Fruit fly (Drosophila melanogaster) whole organism, wandering third instar larva: ENCODE measurements around the gene Exn.

Experiments
- Abd-B ChIP-seq: fragments of >200 bp; optimal IDR thresholded peaks from 2 replicates; lab custom pipeline; 2017; ENCODE audit warnings: missing biosample characterization, missing genetic modification characterization
- CrebA ChIP-seq: fragments of 200-800 bp; sonication (Bioruptor generic); optimal IDR thresholded peaks from 2 replicates; lab custom pipeline; 2016; ENCODE audit warnings: missing biosample characterization, mild to moderate bottlenecking, missing genetic modification characterization, borderline replicate concordance
- Dfd ChIP-seq: fragments of >200 bp; optimal IDR thresholded peaks from 2 replicates; lab custom pipeline; 2017; ENCODE audit warnings: missing biosample characterization, missing genetic modification characterization
- Dif ChIP-seq: fragments of 200-275, 200-300 bp; sonication (Bioruptor generic); optimal IDR thresholded peaks from 2 replicates; lab custom pipeline; 2018; ENCODE audit warnings: missing biosample characterization, missing genetic modification characterization; ENCODE audit not compliant: partially characterized antibody
- GATAd ChIP-seq: sonication (Bioruptor generic); optimal IDR thresholded peaks from 2 replicates; lab custom pipeline; 2016; ENCODE audit warnings: missing biosample characterization, missing genetic modification characterization
- Hnf4 ChIP-seq: fragments of 200-800 bp; sonication (Bioruptor generic); optimal IDR thresholded peaks from 2 replicates; lab custom pipeline; 2016; ENCODE audit warnings: missing biosample characterization, mild to moderate bottlenecking, missing genetic modification characterization
- Jra ChIP-seq: sonication (Bioruptor generic); optimal IDR thresholded peaks from 2 replicates; lab custom pipeline; 2016; ENCODE audit warnings: missing biosample characterization, missing genetic modification characterization
- Mio ChIP-seq: sonication (Bioruptor generic); optimal IDR thresholded peaks from 2 replicates; lab custom pipeline; 2016; ENCODE audit warnings: missing biosample characterization, missing genetic modification characterization
- Myc ChIP-seq: fragments of >200 bp; optimal IDR thresholded peaks from 2 replicates; lab custom pipeline; 2017
- N ChIP-seq: fragments of >200 bp; optimal IDR thresholded peaks from 2 replicates; lab custom pipeline; 2018; ENCODE audit warnings: missing biosample characterization, missing external identifiers, missing genetic modification characterization
- Rel ChIP-seq, 2 experiments: fragments of 200-800 bp; sonication (Bioruptor generic) in 1 of 2; optimal IDR thresholded peaks; 2 replicates in 1 of 2; 3 replicates in 1 of 2; lab custom pipeline; 2016 to 2019; ENCODE audit warnings: mild to moderate bottlenecking in 2 of 2, missing biosample characterization in 2 of 2, missing genetic modification characterization in 2 of 2, moderate library complexity in 1 of 2
- Vsx2 ChIP-seq: fragments of 200-300, 225-300 bp; sonication (Bioruptor generic); optimal IDR thresholded peaks from 2 replicates; lab custom pipeline; 2018; ENCODE audit warnings: missing biosample characterization, missing genetic modification characterization; ENCODE audit not compliant: partially characterized antibody
- brk ChIP-seq: fragments of 200-800 bp; sonication (Bioruptor generic); optimal IDR thresholded peaks from 2 replicates; lab custom pipeline; 2016; ENCODE audit warnings: missing biosample characterization, mild to moderate bottlenecking, missing genetic modification characterization
- dl ChIP-seq, 2 experiments: fragments of 175-275, 200-275 bp in 1 of 2; fragments of 200-275 bp in 1 of 2; sonication (Bioruptor generic); optimal IDR thresholded peaks; lab custom pipeline; 2018; ENCODE audit warnings: mild to moderate bottlenecking in 2 of 2, missing biosample characterization in 2 of 2, missing genetic modification characterization in 2 of 2, moderate library complexity in 2 of 2; ENCODE audit not compliant: partially characterized antibody in 2 of 2, insufficient read depth in 1 of 2
- dmrt93B ChIP-seq: fragments of 200-800 bp; sonication (Bioruptor generic); optimal IDR thresholded peaks from 2 replicates; lab custom pipeline; 2018; ENCODE audit warnings: missing biosample characterization, mild to moderate bottlenecking, missing genetic modification characterization
- ey ChIP-seq: fragments of 200-800 bp; sonication (Bioruptor generic); optimal IDR thresholded peaks from 2 replicates; lab custom pipeline; 2016; ENCODE audit warnings: missing biosample characterization, missing genetic modification characterization
- foxo ChIP-seq, 2 experiments: fragments of 200-800 bp; sonication (Bioruptor generic); optimal IDR thresholded peaks; 2 replicates in 1 of 2; 3 replicates in 1 of 2; lab custom pipeline; 2016 to 2017; ENCODE audit warnings: missing biosample characterization in 2 of 2, missing genetic modification characterization in 2 of 2
- h ChIP-seq: fragments of 200-800 bp; sonication (Bioruptor generic); optimal IDR thresholded peaks from 3 replicates; lab custom pipeline; 2016; ENCODE audit warnings: missing biosample characterization, mild to moderate bottlenecking, missing genetic modification characterization
- jim ChIP-seq: fragments of 175-275, 200-325 bp; sonication (Bioruptor generic); optimal IDR thresholded peaks from 2 replicates; lab custom pipeline; 2016; ENCODE audit warnings: missing biosample characterization, mild to moderate bottlenecking, missing genetic modification characterization
- lola ChIP-seq: fragments of >200 bp; optimal IDR thresholded peaks from 2 replicates; lab custom pipeline; 2017; ENCODE audit warnings: missing biosample characterization, missing genetic modification characterization
- psq ChIP-seq: fragments of 200-800 bp; sonication (Bioruptor generic); optimal IDR thresholded peaks from 3 replicates; lab custom pipeline; 2017; ENCODE audit warnings: missing biosample characterization, mild to moderate bottlenecking, missing genetic modification characterization, moderate library complexity
- sage ChIP-seq: fragments of 200-800 bp; sonication (Bioruptor generic); optimal IDR thresholded peaks from 2 replicates; lab custom pipeline; 2016; ENCODE audit warnings: missing biosample characterization, mild to moderate bottlenecking, missing genetic modification characterization

Exn gene

dm6 chr3L:17033309-17033708 lies 63.5 kb downstream of the Exn start:
- TF ChIP-seq Jra (GFP tag; lab: Kevin White, UChicago), result no peak
- TF ChIP-seq dl (GFP tag; optimal IDR thresholded peaks at IDR 0.05; lab: Kevin White, UChicago; ENCODE audit: insufficient read depth in 1 of 2, partially characterized antibody in 2 of 2), result no peak
- TF ChIP-seq ey (GFP tag; lab: Kevin White, UChicago), result no peak
- TF ChIP-seq lola (GFP tag; lab: Kevin White, UChicago), result no peak
- no peak for TF ChIP-seq Rel (GFP tag; optimal IDR thresholded peaks at IDR 0.05; lab: Kevin White, UChicago)
- no peak for TF ChIP-seq Rel (tag; optimal IDR thresholded peaks at IDR 0.05; lab: Kevin White, UChicago)
- no peak for TF ChIP-seq h
- TF ChIP-seq GATAd (GFP tag; lab: Kevin White, UChicago), result no peak
- no peak for TF ChIP-seq Hnf4 (GFP tag; lab: Kevin White, UChicago)
- no peak for TF ChIP-seq Mio (GFP tag; lab: Kevin White, UChicago)
- TF ChIP-seq brk (GFP tag; lab: Kevin White, UChicago), result no peak
- TF ChIP-seq N (GFP tag; lab: Kevin White, UChicago), result no peak

dm6 chr3L:17035492-17035891 lies 65.7 kb downstream of the Exn start, which contains the start of gene beg:
Gene beg (plus strand): TSS chr3L:17035668.
- peak; percentile 29 for TF ChIP-seq Myc
- TF ChIP-seq Dfd (GFP tag; lab: Kevin White, UChicago), result no peak
- TF ChIP-seq Vsx2 (GFP tag; lab: Kevin White, UChicago), result no peak

dm6 chr3L:17042297-17042921 lies 72.6 kb downstream of the Exn start, which contains the start of the genes scaf6 and Papst2:
Gene scaf6 (minus strand): TSS chr3L:17042574.
Gene Papst2 (plus strand): TSS chr3L:17042797.
- TF ChIP-seq Rel (GFP tag; optimal IDR thresholded peaks at IDR 0.05; lab: Kevin White, UChicago) (no peak), Rel (tag; optimal IDR thresholded peaks at IDR 0.05; lab: Kevin White, UChicago) (no peak), Vsx2 (GFP tag; lab: Kevin White, UChicago) (peak; percentile 45), dmrt93B (GFP tag; lab: Kevin White, UChicago) (no peak), psq (GFP tag; lab: Kevin White, UChicago) (no peak), foxo (GFP tag; optimal IDR thresholded peaks at IDR 0.05; lab: Kevin White, UChicago) (no peak), Jra (GFP tag; lab: Kevin White, UChicago) (no peak), jim (GFP tag; lab: Kevin White, UChicago) (no peak), Myc (peak; percentile 18), Abd-B (GFP tag; lab: Kevin White, UChicago) (no peak), Hnf4 (GFP tag; lab: Kevin White, UChicago) (no peak), dl (GFP tag; optimal IDR thresholded peaks at IDR 0.05; lab: Kevin White, UChicago; ENCODE audit: insufficient read depth in 1 of 2, partially characterized antibody in 2 of 2) (no peak), sage (GFP tag; lab: Kevin White, UChicago) (no peak), CrebA (GFP tag; lab: Kevin White, UChicago) (no peak), Dif (GFP tag; lab: Kevin White, UChicago) (peak; percentile 29)
